Worm (Caenorhabditis elegans) whole organism, midembryonic: ENCODE results near the gene pcdr-1.

Source experiments
- flt-1 ChIP-seq: fragments of 200-800 bp; sonication (Bioruptor generic); IDR thresholded peaks from 2 replicates; pipeline ENCODE4 v1.3.6; 2022; ENCODE audit warnings: missing genetic modification characterization, missing compliant biosample characterization
- klf-2 ChIP-seq: fragments of 200-800 bp; sonication (Bioruptor generic); conservative IDR thresholded peaks from 2 replicates; pipeline ENCODE4 v1.3.6; 2022; ENCODE audit warnings: missing genetic modification reagents, missing genetic modification characterization, missing compliant biosample characterization
- med-1 ChIP-seq: sonication (generic microtip); optimal IDR thresholded peaks from 2 replicates; lab custom pipeline; 2017; ENCODE audit warnings: missing genetic modification characterization, mild to moderate bottlenecking, missing compliant biosample characterization, antibody characterized with exemption, missing genetic modification reagents; ENCODE audit not compliant: insufficient read depth
- ref-1 ChIP-seq: fragments of 200-800 bp; sonication (Bioruptor generic); conservative IDR thresholded peaks from 2 replicates; pipeline ENCODE4 v1.3.6; 2022; ENCODE audit warnings: missing genetic modification reagents, missing genetic modification characterization, missing compliant biosample characterization
- tab-1 ChIP-seq: fragments of 200-800 bp; sonication (Bioruptor generic); IDR thresholded peaks from 2 replicates; pipeline ENCODE4 v1.3.6; 2022; ENCODE audit warnings: missing genetic modification characterization, missing compliant biosample characterization
- ztf-23 ChIP-seq: fragments of 200-800 bp; sonication (Bioruptor generic); IDR thresholded peaks from 2 replicates; pipeline ENCODE4 v1.3.6; 2022; ENCODE audit warnings: missing genetic modification reagents, missing genetic modification characterization, missing compliant biosample characterization
- ztf-29 ChIP-seq: fragments of 200-800 bp; sonication (Bioruptor generic); IDR thresholded peaks from 2 replicates; pipeline ENCODE4 v1.3.6; 2022; ENCODE audit warnings: missing genetic modification reagents, missing genetic modification characterization, missing compliant biosample characterization

DNA sequence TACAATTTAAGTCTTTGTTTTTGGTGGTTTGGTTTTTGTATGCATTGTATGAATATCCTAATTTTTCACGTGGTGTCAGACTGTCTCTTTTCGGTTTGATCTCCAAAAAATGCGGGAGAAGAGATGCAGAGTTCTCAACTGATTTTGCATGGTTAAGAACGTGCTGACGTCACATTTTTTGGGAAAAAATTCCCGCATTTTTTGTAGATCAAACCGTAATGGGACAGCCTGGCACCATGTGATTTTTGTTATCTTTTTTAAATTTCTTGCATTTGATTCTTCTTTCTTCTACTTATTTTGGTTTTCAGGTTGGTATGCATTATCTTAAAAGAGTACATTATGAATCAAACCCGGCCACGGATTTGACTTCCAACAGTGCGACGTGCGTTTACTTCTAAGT, 54.8 kb downstream of the pcdr-1 start, which contains the start of gene ZK662.5:
- TF ChIP-seq tab-1 (GFP tag; lab: Robert Waterston, UW) = no peak
- no peak for TF ChIP-seq flt-1
- TF ChIP-seq klf-2 (GFP tag; lab: Robert Waterston, UW) = no peak
- no peak for TF ChIP-seq med-1
- TF ChIP-seq ref-1 (GFP tag; lab: Robert Waterston, UW) = no peak
- TF ChIP-seq ztf-23 (GFP tag; lab: Robert Waterston, UW) = no peak
- no peak for TF ChIP-seq ztf-29 (GFP tag; lab: Robert Waterston, UW)
